Worm (Caenorhabditis elegans) whole organism, late embryonic: ENCODE data around the gene Y97E10AR.6.

Experiments used
- K02D7.2 ChIP-seq: sonication (generic microtip); optimal IDR thresholded peaks from 2 replicates; lab custom pipeline; 2017; ENCODE audit warnings: mild to moderate bottlenecking, missing genetic modification characterization, missing compliant biosample characterization
- ceh-2 ChIP-seq: sonication (generic microtip); optimal IDR thresholded peaks from 2 replicates; lab custom pipeline; 2016; ENCODE audit warnings: missing genotype, missing genetic modification characterization, missing compliant biosample characterization
- ceh-6 ChIP-seq: fragments of 200-800 bp; sonication (Bioruptor generic); optimal IDR thresholded peaks from 2 replicates; lab custom pipeline; 2018; ENCODE audit warnings: mild to moderate bottlenecking, missing genetic modification characterization, missing compliant biosample characterization
- dve-1 ChIP-seq: sonication (generic microtip); optimal IDR thresholded peaks from 2 replicates; lab custom pipeline; 2017; ENCODE audit warnings: antibody characterized with exemption, mild to moderate bottlenecking, missing genetic modification characterization, missing compliant biosample characterization
- ets-4 ChIP-seq: sonication (generic microtip); optimal IDR thresholded peaks from 2 replicates; lab custom pipeline; 2016; ENCODE audit warnings: missing genetic modification characterization, missing compliant biosample characterization
- fkh-10 ChIP-seq: fragments of 150-350 bp; optimal IDR thresholded peaks from 2 replicates; lab custom pipeline; 2014; ENCODE audit warnings: missing biosample characterization, missing genetic modification reagents, missing genetic modification characterization
- gmeb-2 ChIP-seq: sonication (generic microtip); optimal IDR thresholded peaks from 2 replicates; lab custom pipeline; 2016; ENCODE audit warnings: missing genetic modification characterization, inconsistent platforms, missing compliant biosample characterization
- nfya-1 ChIP-seq: sonication (generic microtip); optimal IDR thresholded peaks from 2 replicates; lab custom pipeline; 2017; ENCODE audit warnings: missing genetic modification characterization, mild to moderate bottlenecking, missing compliant biosample characterization, antibody characterized with exemption, moderate library complexity
- pros-1 ChIP-seq: fragments of 150-350 bp; optimal IDR thresholded peaks from 2 replicates; lab custom pipeline; 2014; ENCODE audit warnings: missing biosample characterization, missing genetic modification reagents, missing genetic modification characterization

DNA sequence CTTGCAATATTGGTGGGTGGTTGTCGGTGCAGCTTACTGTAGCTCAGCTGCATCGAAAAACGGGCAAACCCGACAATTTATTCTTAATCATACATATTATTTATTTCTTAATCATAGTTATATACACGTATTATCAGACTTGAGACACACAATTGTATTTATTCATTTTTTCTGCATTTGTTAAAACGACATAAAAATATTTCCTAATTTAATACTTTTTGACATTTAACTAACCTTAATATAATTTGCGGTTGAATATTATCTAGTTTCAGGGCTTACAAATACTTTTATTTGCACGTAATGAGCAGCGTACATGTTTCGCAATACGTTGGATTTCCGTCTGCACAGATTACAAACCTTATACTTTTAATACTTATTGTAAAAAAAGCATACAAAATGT is 44.6 kb upstream of the Y97E10AR.6 start, which contains the start of gene str-138:
- TF ChIP-seq ets-4 (tag; lab: Kevin White, UChicago) (no peak), gmeb-2 (no peak), dve-1 (no peak), ceh-2 (no peak), K02D7.2 (tag; lab: Kevin White, UChicago) (no peak), nfya-1 (tag; lab: Kevin White, UChicago) (no peak), ceh-6 (GFP tag; lab: Kevin White, UChicago) (no peak), fkh-10 (GFP tag; lab: Kevin White, UChicago) (no peak), pros-1 (tag; lab: Kevin White, UChicago) (no peak)
